2 fruit fly cellular contexts compared by ENCODE assay signal in the genomic region with DNA sequence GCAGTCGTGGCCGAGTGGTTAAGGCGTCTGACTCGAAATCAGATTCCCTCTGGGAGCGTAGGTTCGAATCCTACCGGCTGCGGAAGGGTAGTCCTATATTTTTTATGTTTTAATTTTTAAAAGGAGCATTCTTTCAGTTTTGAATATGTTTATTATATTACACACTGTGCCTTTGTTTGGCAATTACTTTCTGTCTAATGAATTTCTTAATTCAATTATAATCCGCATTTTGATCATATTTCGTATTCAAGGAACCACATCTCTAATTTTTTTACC.
TF ChIP-seq lines count a peak whose summit lies in the region.

No protein-coding gene starts in this region.

- no peak for TF ChIP-seq CTCF in whole organism, embryonic (GFP tag; optimal IDR thresholded peaks at IDR 0.05; lab: Kevin White, UChicago)

TF ChIP-seq in whole organism, embryonic, 481 proteins besides CTCF, POLR2A, EP300 and RAD21:
- TF ChIP-seq CG12236 (GFP tag; optimal IDR thresholded peaks at IDR 0.05; lab: Kevin White, UChicago) (no peak), CG42726 (GFP tag; IDR thresholded peaks at IDR 0.05; lab: Robert Waterston, UW; ENCODE audit: partially characterized antibody) (0 out of 2 replicates have a peak, but pooled peaks have one; percentile 46), CG6654 (GFP tag; optimal IDR thresholded peaks at IDR 0.05; lab: Kevin White, UChicago) (no peak), lbe (GFP tag; optimal IDR thresholded peaks at IDR 0.05; lab: Kevin White, UChicago) (no peak), Xbp1 (GFP tag; optimal IDR thresholded peaks at IDR 0.05; lab: Kevin White, UChicago) (no peak), CG13775 (GFP tag; optimal IDR thresholded peaks at IDR 0.05; lab: Kevin White, UChicago) (no peak), CG7271 (tag; optimal IDR thresholded peaks at IDR 0.05; lab: Kevin White, UChicago) (no peak), Adf1 (GFP tag; IDR thresholded peaks at IDR 0.05; lab: Robert Waterston, UW) (no peak), CG7372 (GFP tag; IDR thresholded peaks at IDR 0.05; lab: Robert Waterston, UW) (no peak), mld (GFP tag; IDR thresholded peaks at IDR 0.05; lab: Robert Waterston, UW; ENCODE audit: partially characterized antibody) (peak; percentile 58; the same call in 2 of the 3 replicates), crol (GFP tag; IDR thresholded peaks at IDR 0.05; lab: Robert Waterston, UW) (no peak), CG5245 (GFP tag; optimal IDR thresholded peaks at IDR 0.05; lab: Kevin White, UChicago) (no peak), Sin3A (optimal IDR thresholded peaks at IDR 0.05; lab: Kevin White, UChicago) (no peak), Jarid2 (GFP tag; optimal IDR thresholded peaks at IDR 0.05; lab: Kevin White, UChicago) (no peak), Bdp1 (GFP tag; optimal IDR thresholded peaks at IDR 0.05; lab: Kevin White, UChicago) (peak; percentile 76), CG18599 (GFP tag; optimal IDR thresholded peaks at IDR 0.05; lab: Kevin White, UChicago) (no peak), CG17802 (tag; optimal IDR thresholded peaks at IDR 0.05; lab: Kevin White, UChicago) (no peak), CG16813 (GFP tag; IDR thresholded peaks at IDR 0.05; lab: Robert Waterston, UW; ENCODE audit: partially characterized antibody) (peak; percentile 55; the same call in 2 of the 3 replicates), amos (GFP tag; IDR thresholded peaks at IDR 0.05; lab: Robert Waterston, UW; ENCODE audit: partially characterized antibody) (peak; percentile 62; the same call in 1 of the 2 replicates), jing (GFP tag; optimal IDR thresholded peaks at IDR 0.05; lab: Kevin White, UChicago) (no peak), sd (tag; optimal IDR thresholded peaks at IDR 0.05; lab: Kevin White, UChicago) (no peak), ham (GFP tag; IDR thresholded peaks at IDR 0.05; lab: Robert Waterston, UW) (no peak), Hey (tag; optimal IDR thresholded peaks at IDR 0.05; lab: Kevin White, UChicago) (no peak), CG6791 (GFP tag; IDR thresholded peaks at IDR 0.05; lab: Robert Waterston, UW; ENCODE audit: partially characterized antibody) (peak; percentile 58), Opbp (GFP tag; IDR thresholded peaks at IDR 0.05; lab: Robert Waterston, UW; ENCODE audit: partially characterized antibody) (peak; percentile 62; the same call in 2 of the 3 replicates)

TF ChIP-seq in whole organism, prepupa, 60 proteins besides CTCF, POLR2A, EP300 and RAD21:
- TF ChIP-seq CG11762 (GFP tag; optimal IDR thresholded peaks at IDR 0.05; lab: Kevin White, UChicago; ENCODE audit: insufficient read depth) (no peak), CG8632 (GFP tag; optimal IDR thresholded peaks at IDR 0.05; lab: Kevin White, UChicago) (no peak), lz (GFP tag; optimal IDR thresholded peaks at IDR 0.05; lab: Kevin White, UChicago) (no peak), Eip78C (GFP tag; lab: Kevin White, UChicago) (peak; percentile 1), Hr38 (GFP tag; optimal IDR thresholded peaks at IDR 0.05; lab: Kevin White, UChicago) (no peak)
